Fruit fly (Drosophila melanogaster) whole organism, embryonic: ENCODE results near the gene CG14881.
A peak's percentile ranks its signal among the peaks of the same experiment; 100 is the strongest.

Experiments used
- BEAF-32 ChIP-seq: fragments of 200-800 bp; sonication (Bioruptor generic); optimal IDR thresholded peaks from 3 replicates; lab custom pipeline; 2017; ENCODE audit warnings: missing biosample characterization, missing genetic modification characterization, mild to moderate bottlenecking, moderate library complexity, missing genetic modification reagents
- CG12659 ChIP-seq: fragments of 200-800 bp; sonication (Bioruptor generic); optimal IDR thresholded peaks from 3 replicates; lab custom pipeline; 2017; ENCODE audit warnings: mild to moderate bottlenecking, missing biosample characterization, missing genetic modification reagents, missing genetic modification characterization
- CG13894 ChIP-seq: fragments of 200-800 bp; sonication (Bioruptor generic); optimal IDR thresholded peaks from 3 replicates; lab custom pipeline; 2018; ENCODE audit warnings: missing biosample characterization, mild to moderate bottlenecking, missing genetic modification characterization, moderate library complexity
- CG14710 ChIP-seq: fragments of 200-800 bp; sonication (Bioruptor generic); optimal IDR thresholded peaks from 3 replicates; lab custom pipeline; 2019; ENCODE audit warnings: missing biosample characterization, mild to moderate bottlenecking, missing genetic modification characterization, moderate library complexity
- CG15514 ChIP-seq: fragments of 200-800 bp; sonication (Bioruptor generic); optimal IDR thresholded peaks from 3 replicates; lab custom pipeline; 2017; ENCODE audit warnings: missing biosample characterization, missing genetic modification characterization, mild to moderate bottlenecking, moderate library complexity, missing genetic modification reagents
- CG16813 ChIP-seq: fragments of 200-800 bp; sonication (Bioruptor generic); IDR thresholded peaks from 3 replicates; pipeline ENCODE4 v1.3.6; 2022; ENCODE audit warnings: missing biosample characterization, missing genetic modification characterization; ENCODE audit not compliant: partially characterized antibody
- CG17568 ChIP-seq: fragments of 200-800 bp; sonication (Bioruptor generic); optimal IDR thresholded peaks from 2 replicates; lab custom pipeline; 2018; ENCODE audit warnings: missing biosample characterization, mild to moderate bottlenecking, missing genetic modification characterization, moderate library complexity
- CG1792 ChIP-seq: fragments of 200-800 bp; sonication (Bioruptor generic); optimal IDR thresholded peaks from 2 replicates; lab custom pipeline; 2016; ENCODE audit warnings: missing biosample characterization, missing genetic modification characterization
- CG32532 ChIP-seq: fragments of 200-800 bp; sonication (Bioruptor generic); IDR thresholded peaks from 2 replicates; pipeline ENCODE4 v1.3.6; 2022; ENCODE audit warnings: missing biosample characterization, missing genetic modification characterization
- CG33213 ChIP-seq: fragments of 200-800 bp; sonication (Bioruptor generic); optimal IDR thresholded peaks from 3 replicates; lab custom pipeline; 2016; ENCODE audit warnings: missing biosample characterization, missing genetic modification characterization
- CG4328 ChIP-seq: fragments of 200-800 bp; sonication (Bioruptor generic); optimal IDR thresholded peaks from 3 replicates; lab custom pipeline; 2017; ENCODE audit warnings: missing biosample characterization, missing genetic modification reagents, missing genetic modification characterization
- CG4617 ChIP-seq: fragments of 200-800 bp; sonication (Bioruptor generic); optimal IDR thresholded peaks from 3 replicates; lab custom pipeline; 2016; ENCODE audit warnings: missing biosample characterization, missing genetic modification characterization, borderline replicate concordance
- CG6689 ChIP-seq: fragments of 200-800 bp; sonication (Bioruptor generic); IDR thresholded peaks from 2 replicates; pipeline ENCODE4 v1.3.6; 2022; ENCODE audit warnings: missing biosample characterization, missing genetic modification characterization
- CG6791 ChIP-seq: fragments of 200-800 bp; sonication (Bioruptor generic); IDR thresholded peaks from 3 replicates; pipeline ENCODE4 v1.3.6; 2022; ENCODE audit warnings: missing biosample characterization, missing genetic modification characterization; ENCODE audit not compliant: partially characterized antibody
- CTCF ChIP-seq: fragments of 200-800 bp; sonication (Bioruptor generic); optimal IDR thresholded peaks from 2 replicates; lab custom pipeline; 2017; ENCODE audit warnings: missing biosample characterization, mild to moderate bottlenecking, missing genetic modification characterization, moderate library complexity
- Dek ChIP-seq: fragments of 200-800 bp; sonication (Bioruptor generic); optimal IDR thresholded peaks from 3 replicates; lab custom pipeline; 2019; ENCODE audit warnings: missing biosample characterization, mild to moderate bottlenecking, missing genetic modification characterization, moderate library complexity
- Dp ChIP-seq: fragments of 200-800 bp; sonication (Bioruptor generic); optimal IDR thresholded peaks from 2 replicates; lab custom pipeline; 2018; ENCODE audit warnings: missing biosample characterization, mild to moderate bottlenecking, missing genetic modification characterization, moderate library complexity
- Dref ChIP-seq: fragments of 200-800 bp; sonication (Bioruptor generic); IDR thresholded peaks from 2 replicates; pipeline ENCODE4 v1.3.6; 2022; ENCODE audit warnings: missing biosample characterization, missing genetic modification characterization
- Ets97D ChIP-seq: fragments of 200-800 bp; sonication (Bioruptor generic); optimal IDR thresholded peaks from 3 replicates; lab custom pipeline; 2016; ENCODE audit warnings: missing biosample characterization, missing genetic modification characterization
- HLH54F ChIP-seq: fragments of 200-800 bp; sonication (Bioruptor generic); optimal IDR thresholded peaks from 3 replicates; lab custom pipeline; 2016; ENCODE audit warnings: missing biosample characterization, missing genetic modification characterization
- HmgZ ChIP-seq: fragments of 200-800 bp; sonication (Bioruptor generic); optimal IDR thresholded peaks from 2 replicates; lab custom pipeline; 2018; ENCODE audit warnings: missing biosample characterization, mild to moderate bottlenecking, missing genetic modification characterization
- Hmr ChIP-seq: fragments of 200-800 bp; sonication (Bioruptor generic); optimal IDR thresholded peaks from 3 replicates; lab custom pipeline; 2017; ENCODE audit warnings: mild to moderate bottlenecking, missing biosample characterization, missing genetic modification reagents, missing genetic modification characterization
- Kr ChIP-seq: fragments of 200-800 bp; sonication (Bioruptor generic); optimal IDR thresholded peaks from 2 replicates; lab custom pipeline; 2017; ENCODE audit warnings: missing biosample characterization, mild to moderate bottlenecking, missing genetic modification characterization
- Lim3 ChIP-seq: fragments of 200-800 bp; sonication (Bioruptor generic); IDR thresholded peaks from 2 replicates; pipeline ENCODE4 v1.3.6; 2022; ENCODE audit warnings: missing biosample characterization, missing genetic modification characterization
- MBD-R2 ChIP-seq: fragments of 200-800 bp; sonication (Bioruptor generic); IDR thresholded peaks from 2 replicates; pipeline ENCODE4 v1.3.6; 2022; ENCODE audit warnings: missing biosample characterization, missing genetic modification characterization
- MESR4 ChIP-seq: fragments of 200-800 bp; sonication (Bioruptor generic); optimal IDR thresholded peaks from 2 replicates; lab custom pipeline; 2018; ENCODE audit warnings: missing biosample characterization, mild to moderate bottlenecking, missing genetic modification characterization, moderate library complexity
- Myb ChIP-seq: fragments of 200-800 bp; sonication (Bioruptor generic); optimal IDR thresholded peaks from 2 replicates; lab custom pipeline; 2016; ENCODE audit warnings: missing biosample characterization, missing genetic modification characterization
- Pdp1 ChIP-seq, 2 experiments: fragments of 200-800 bp; sonication (Bioruptor generic); optimal IDR thresholded peaks; 3 replicates each; lab custom pipeline; 2016; ENCODE audit warnings: missing biosample characterization in 2 of 2, missing genetic modification characterization in 2 of 2, mild to moderate bottlenecking in 1 of 2, moderate library complexity in 1 of 2
- abd-A ChIP-seq: fragments of 200-800 bp; sonication (Bioruptor generic); optimal IDR thresholded peaks from 3 replicates; lab custom pipeline; 2019; ENCODE audit warnings: missing biosample characterization, mild to moderate bottlenecking, missing genetic modification characterization, moderate library complexity
- caup ChIP-seq: fragments of 200-800 bp; sonication (Bioruptor generic); optimal IDR thresholded peaks from 3 replicates; lab custom pipeline; 2017; ENCODE audit warnings: missing biosample characterization, mild to moderate bottlenecking, missing genetic modification characterization, moderate library complexity; ENCODE audit not compliant: severe bottlenecking
- chinmo ChIP-seq: fragments of 200-800 bp; sonication (Bioruptor generic); IDR thresholded peaks from 4 replicates; pipeline ENCODE4 v1.3.6; 2022; ENCODE audit warnings: missing biosample characterization, missing genetic modification characterization; ENCODE audit not compliant: partially characterized antibody
- crc ChIP-seq: fragments of 200-800 bp; sonication (Bioruptor generic); optimal IDR thresholded peaks from 2 replicates; lab custom pipeline; 2016; ENCODE audit warnings: missing biosample characterization, missing genetic modification characterization
- crp ChIP-seq, 2 experiments: fragments of 200-800 bp; sonication (Bioruptor generic); optimal IDR thresholded peaks; 2 replicates in 1 of 2; 3 replicates in 1 of 2; lab custom pipeline; 2017; ENCODE audit warnings: missing biosample characterization in 2 of 2, missing genetic modification characterization in 2 of 2, mild to moderate bottlenecking in 1 of 2, moderate library complexity in 1 of 2
- en ChIP-seq: fragments of 200-800 bp; sonication (Bioruptor generic); optimal IDR thresholded peaks from 2 replicates; lab custom pipeline; 2016; ENCODE audit warnings: missing biosample characterization, missing genetic modification characterization
- hbn ChIP-seq: fragments of 200-800 bp; sonication (Bioruptor generic); IDR thresholded peaks from 2 replicates; pipeline ENCODE4 v1.3.6; 2022; ENCODE audit warnings: missing biosample characterization, missing genetic modification characterization; ENCODE audit not compliant: partially characterized antibody
- klu ChIP-seq: fragments of 200-800 bp; sonication (Bioruptor generic); IDR thresholded peaks from 2 replicates; pipeline ENCODE4 v1.3.6; 2022; ENCODE audit warnings: missing biosample characterization, missing genetic modification characterization
- lilli ChIP-seq: fragments of 200-800 bp; sonication (Bioruptor generic); optimal IDR thresholded peaks from 3 replicates; lab custom pipeline; 2016; ENCODE audit warnings: missing biosample characterization, missing genetic modification characterization
- mam ChIP-seq: fragments of 200-800 bp; sonication (Bioruptor generic); optimal IDR thresholded peaks from 3 replicates; lab custom pipeline; 2016; ENCODE audit warnings: missing biosample characterization, missing genetic modification characterization
- p53 ChIP-seq: fragments of 200-800 bp; sonication (Bioruptor generic); optimal IDR thresholded peaks from 2 replicates; lab custom pipeline; 2016; ENCODE audit warnings: missing biosample characterization, missing genetic modification characterization
- pan ChIP-seq, 4 experiments: fragments of >200 bp in 3 of 4; fragments of 200-800 bp in 1 of 4; sonication (Bioruptor generic) in 1 of 4; optimal IDR thresholded peaks in 3 of 4; IDR thresholded peaks in 1 of 4; 2 replicates each; pipeline versions ENCODE4 v1.3.6 to Lab custom; 2017 to 2022; ENCODE audit warnings: missing biosample characterization in 2 of 4, missing genetic modification characterization in 2 of 4, mixed read lengths in 1 of 4
- pros ChIP-seq: fragments of 200-800 bp; sonication (Bioruptor generic); optimal IDR thresholded peaks from 3 replicates; lab custom pipeline; 2019; ENCODE audit warnings: missing biosample characterization, mild to moderate bottlenecking, missing genetic modification characterization, moderate library complexity
- pzg ChIP-seq: fragments of 200-800 bp; sonication (Bioruptor generic); optimal IDR thresholded peaks from 3 replicates; lab custom pipeline; 2018; ENCODE audit warnings: missing biosample characterization, mild to moderate bottlenecking, missing genetic modification characterization, moderate library complexity
- sisA ChIP-seq: fragments of 200-800 bp; sonication (Bioruptor generic); IDR thresholded peaks from 2 replicates; pipeline ENCODE4 v1.3.6; 2022; ENCODE audit warnings: missing biosample characterization, missing genetic modification characterization
- so ChIP-seq: fragments of 200-800 bp; sonication (Bioruptor generic); IDR thresholded peaks from 3 replicates; pipeline ENCODE4 v1.3.6; 2022; ENCODE audit warnings: missing biosample characterization, missing genetic modification characterization
- sr ChIP-seq: fragments of 200-800 bp; sonication (Bioruptor generic); IDR thresholded peaks from 3 replicates; pipeline ENCODE4 v1.3.6; 2022; ENCODE audit warnings: missing biosample characterization, missing genetic modification characterization
- vfl ChIP-seq: fragments of 200-800 bp; sonication (Bioruptor generic); optimal IDR thresholded peaks from 2 replicates; lab custom pipeline; 2016; ENCODE audit warnings: missing biosample characterization, missing genetic modification characterization
- yki ChIP-seq: fragments of >200 bp; optimal IDR thresholded peaks from 3 replicates; lab custom pipeline; 2018
- zen2 ChIP-seq: fragments of 200-800 bp; sonication (Bioruptor generic); IDR thresholded peaks from 3 replicates; pipeline ENCODE4 v1.3.6; 2022; ENCODE audit warnings: missing biosample characterization, missing genetic modification characterization; ENCODE audit not compliant: partially characterized antibody
- zfh1 ChIP-seq: fragments of 200-800 bp; sonication (Bioruptor generic); IDR thresholded peaks from 3 replicates; pipeline ENCODE4 v1.3.6; 2022; ENCODE audit warnings: missing biosample characterization, missing genetic modification characterization

The CG14881 gene

dm6 chr3R:16480995-16481394, 46.3 kb downstream of the CG14881 start, which contains the start of gene Dhfr (continued):
- peak; percentile 50; the same call in 1 of the 2 replicates for TF ChIP-seq hbn (GFP tag; lab: Robert Waterston, UW)
- peak; percentile 23 for TF ChIP-seq pzg (GFP tag; lab: Kevin White, UChicago)
- TF ChIP-seq crc (GFP tag; lab: Kevin White, UChicago) = no peak
- TF ChIP-seq CG4328 = no peak
- no peak for TF ChIP-seq klu (GFP tag; lab: Robert Waterston, UW)
- no peak for TF ChIP-seq CG13894
- TF ChIP-seq CG6689 (GFP tag; lab: Robert Waterston, UW) = no peak
- TF ChIP-seq zen2 (GFP tag; lab: Robert Waterston, UW) = peak; percentile 57; the same call in 1 of the 3 replicates
- peak; percentile 62 for TF ChIP-seq Dref (GFP tag; lab: Robert Waterston, UW)
- TF ChIP-seq pros (GFP tag; lab: Kevin White, UChicago) = no peak
- TF ChIP-seq CG15514 (GFP tag; lab: Kevin White, UChicago) = no peak
- no peak for TF ChIP-seq sr (GFP tag; lab: Robert Waterston, UW)
- no peak for TF ChIP-seq p53
- no peak for TF ChIP-seq Hmr
- TF ChIP-seq caup (GFP tag; lab: Kevin White, UChicago) = no peak
- peak; percentile 35; the same call in 1 of the 3 replicates for TF ChIP-seq CG6791
- no peak for TF ChIP-seq so
- no peak for TF ChIP-seq CG1792 (GFP tag; lab: Kevin White, UChicago)
- TF ChIP-seq pan (optimal IDR thresholded peaks at IDR 0.05; lab: Kevin White, UChicago) = no peak
- TF ChIP-seq pan (GFP tag; optimal IDR thresholded peaks at IDR 0.05 in 1 of 2, IDR thresholded peaks at IDR 0.05 in 1 of 2) = no peak
- no peak for TF ChIP-seq en (GFP tag; lab: Kevin White, UChicago)

- TF ChIP-seq CG33213 (GFP tag; lab: Kevin White, UChicago) (no peak), sisA (no peak), Ets97D (GFP tag; lab: Kevin White, UChicago) (peak; percentile 19), lilli (GFP tag; lab: Kevin White, UChicago) (peak; percentile 13), crp (GFP tag; optimal IDR thresholded peaks at IDR 0.05; lab: Kevin White, UChicago) (peak in 1 of 2 experiments; percentile 74), Dek (tag; lab: Kevin White, UChicago) (no peak), CG4617 (peak; percentile 5), yki (lab: Kevin White, UChicago) (no peak), HmgZ (tag; lab: Kevin White, UChicago) (peak; percentile 18), CG32532 (no peak), CG16813 (GFP tag; lab: Robert Waterston, UW) (0 out of 3 replicates have a peak, but pooled peaks have one; percentile 14), MESR4 (GFP tag; lab: Kevin White, UChicago) (peak; percentile 0), Pdp1 (GFP tag; optimal IDR thresholded peaks at IDR 0.05; lab: Kevin White, UChicago) (peak in 1 of 2 experiments; percentile 40), HLH54F (GFP tag; lab: Kevin White, UChicago) (no peak), Kr (no peak), CG12659 (GFP tag; lab: Kevin White, UChicago) (peak; percentile 17), chinmo (GFP tag; lab: Robert Waterston, UW) (no peak), CG14710 (tag; lab: Kevin White, UChicago) (peak; percentile 15), BEAF-32 (GFP tag; lab: Kevin White, UChicago) (peak; percentile 32), vfl (GFP tag; lab: Kevin White, UChicago) (peak; percentile 19), abd-A (no peak), Dp (GFP tag; lab: Kevin White, UChicago) (peak; percentile 89), Myb (GFP tag; lab: Kevin White, UChicago) (peak; percentile 25), CG17568 (GFP tag; lab: Kevin White, UChicago) (no peak), CTCF (GFP tag; lab: Kevin White, UChicago) (peak; percentile 28), zfh1 (GFP tag; lab: Robert Waterston, UW) (0 out of 3 replicates have a peak, but pooled peaks have one; percentile 5), mam (GFP tag; lab: Kevin White, UChicago) (peak; percentile 18), MBD-R2 (GFP tag; lab: Robert Waterston, UW) (peak; percentile 47; the same call in 1 of the 2 replicates), pzg (GFP tag; lab: Kevin White, UChicago) (peak; percentile 56), Lim3 (GFP tag; lab: Robert Waterston, UW) (no peak)
Measured at dm6 chr3R:16482276-16482675, 47.6 kb downstream of the CG14881 start, which contains the start of gene Sdhaf3. TSS of gene Sdhaf3 (minus strand) at chr3R:16482452.
